Fruit fly (Drosophila melanogaster) ovary, adult (tissue): Measurements from ENCODE around the gene CG8757.

Source experiments
- CG17801 ChIP-seq: fragments of 200-800 bp; optimal IDR thresholded peaks from 2 replicates; lab custom pipeline; 2019; ENCODE audit warnings: missing biosample characterization, mild to moderate bottlenecking, missing genetic modification characterization, moderate library complexity; ENCODE audit not compliant: partially characterized antibody

Gene CG8757

dm6 chr3L:13842140-13842539 is at the start of gene CG8757:
CG8757 (minus strand) TSS chr3L:13842240.
- TF ChIP-seq CG17801 (GFP tag; lab: Kevin White, UChicago), result no peak

- TF ChIP-seq CG17801 (GFP tag; lab: Kevin White, UChicago), result no peak
These were observed 45.1 kb upstream of the CG8757 start for dm6 chr3L:13887092-13887491.

dm6 chr3L:13884460-13885056 is 42.5 kb upstream of the CG8757 start:
- no peak for TF ChIP-seq CG17801 (GFP tag; lab: Kevin White, UChicago)

dm6 chr3L:13882532-13882931 is 40.5 kb upstream of the CG8757 start:
- no peak for TF ChIP-seq CG17801 (GFP tag; lab: Kevin White, UChicago)

dm6 chr3L:13881555-13881954 is 39.5 kb upstream of the CG8757 start:
- TF ChIP-seq CG17801 (GFP tag; lab: Kevin White, UChicago), result no peak

- TF ChIP-seq CG17801 (GFP tag; lab: Kevin White, UChicago), result no peak
These were observed 36.7 kb upstream of the CG8757 start, which contains the start of gene CG13737 for dm6 chr3L:13878729-13879128. CG13737 (plus strand) TSS chr3L:13878994.

- TF ChIP-seq CG17801 (GFP tag; lab: Kevin White, UChicago), result no peak
These were observed 35.9 kb upstream of the CG8757 start for dm6 chr3L:13877904-13878303.

- no peak for TF ChIP-seq CG17801 (GFP tag; lab: Kevin White, UChicago)
These were observed 34.9 kb upstream of the CG8757 start for dm6 chr3L:13876967-13877366.

dm6 chr3L:13866780-13867179 is 24.7 kb upstream of the CG8757 start, which contains the start of gene CG8745:
CG8745 (minus strand) TSS chr3L:13866905.
- no peak for TF ChIP-seq CG17801 (GFP tag; lab: Kevin White, UChicago)

- TF ChIP-seq CG17801 (GFP tag; lab: Kevin White, UChicago), result no peak
These were observed 24.2 kb upstream of the CG8757 start for dm6 chr3L:13866270-13866669.

dm6 chr3L:13865484-13865883 is 23.4 kb upstream of the CG8757 start:
- TF ChIP-seq CG17801 (GFP tag; lab: Kevin White, UChicago), result no peak

- no peak for TF ChIP-seq CG17801 (GFP tag; lab: Kevin White, UChicago)
These were observed 22.5 kb upstream of the CG8757 start for dm6 chr3L:13864568-13864967.

dm6 chr3L:13863365-13863775 is 21.3 kb upstream of the CG8757 start:
- TF ChIP-seq CG17801 (GFP tag; lab: Kevin White, UChicago), result no peak

dm6 chr3L:13862403-13862802 is 20.4 kb upstream of the CG8757 start:
- no peak for TF ChIP-seq CG17801 (GFP tag; lab: Kevin White, UChicago)

dm6 chr3L:13859688-13860373 is 17.8 kb upstream of the CG8757 start:
- no peak for TF ChIP-seq CG17801 (GFP tag; lab: Kevin White, UChicago)

dm6 chr3L:13845754-13846153 is 3.7 kb upstream of the CG8757 start, which contains the start of gene Hml:
Hml (plus strand) TSS chr3L:13846054.
- no peak for TF ChIP-seq CG17801 (GFP tag; lab: Kevin White, UChicago)
